Fruit fly (Drosophila melanogaster) whole organism, embryonic: Measurements from ENCODE around the gene veli.

Experiments
- Ada2b ChIP-seq: fragments of 200-800 bp; sonication (Bioruptor generic); IDR thresholded peaks from 2 replicates; pipeline ENCODE4 v1.3.6; 2022; ENCODE audit warnings: missing biosample characterization, missing genetic modification characterization
- CG10366 ChIP-seq: fragments of 200-800 bp; sonication (Bioruptor generic); IDR thresholded peaks from 2 replicates; pipeline ENCODE4 v1.3.6; 2022; ENCODE audit warnings: missing biosample characterization, missing genetic modification characterization
- CG11247 ChIP-seq: fragments of 200-800 bp; sonication (Bioruptor generic); IDR thresholded peaks from 2 replicates; pipeline ENCODE4 v1.3.6; 2022; ENCODE audit warnings: missing biosample characterization, missing genetic modification characterization
- CG11723 ChIP-seq: fragments of 200-800 bp; sonication (Bioruptor generic); optimal IDR thresholded peaks from 2 replicates; lab custom pipeline; 2017; ENCODE audit warnings: missing biosample characterization, mild to moderate bottlenecking, missing genetic modification characterization
- CG12391 ChIP-seq: fragments of 200-800 bp; sonication (Bioruptor generic); optimal IDR thresholded peaks from 3 replicates; lab custom pipeline; 2018; ENCODE audit warnings: missing biosample characterization, mild to moderate bottlenecking, missing genetic modification characterization, moderate library complexity
- CG12744 ChIP-seq: fragments of 200-800 bp; sonication (Bioruptor generic); optimal IDR thresholded peaks from 2 replicates; lab custom pipeline; 2016; ENCODE audit warnings: missing biosample characterization, missing genetic modification characterization
- CG12942 ChIP-seq: fragments of 200-800 bp; sonication (Bioruptor generic); optimal IDR thresholded peaks from 3 replicates; lab custom pipeline; 2016; ENCODE audit warnings: missing biosample characterization, missing genetic modification characterization
- CG13624 ChIP-seq: fragments of 200-800 bp; sonication (Bioruptor generic); optimal IDR thresholded peaks from 2 replicates; lab custom pipeline; 2016; ENCODE audit warnings: missing biosample characterization, missing genetic modification characterization
- CG14014 ChIP-seq: fragments of 200-800 bp; sonication (Bioruptor generic); IDR thresholded peaks from 2 replicates; pipeline ENCODE4 v1.3.6; 2022; ENCODE audit warnings: missing biosample characterization, missing genetic modification characterization
- CG14441 ChIP-seq: fragments of 200-800 bp; sonication (Bioruptor generic); IDR thresholded peaks from 2 replicates; pipeline ENCODE4 v1.3.6; 2022; ENCODE audit warnings: missing biosample characterization, missing genetic modification characterization
- CG1832 ChIP-seq: fragments of 200-800 bp; sonication (Bioruptor generic); optimal IDR thresholded peaks from 2 replicates; lab custom pipeline; 2017; ENCODE audit warnings: missing biosample characterization, mild to moderate bottlenecking, missing genetic modification characterization, inconsistent platforms
- CG2199 ChIP-seq: fragments of 200-800 bp; sonication (Bioruptor generic); IDR thresholded peaks from 3 replicates; pipeline ENCODE4 v1.3.6; 2022; ENCODE audit warnings: missing biosample characterization, missing genetic modification characterization
- CG31224 ChIP-seq: fragments of 200-800 bp; sonication (Bioruptor generic); IDR thresholded peaks from 2 replicates; pipeline ENCODE4 v1.3.6; 2022; ENCODE audit warnings: missing biosample characterization, missing genetic modification characterization
- CG33557 ChIP-seq: fragments of 200-800 bp; sonication (Bioruptor generic); optimal IDR thresholded peaks from 2 replicates; lab custom pipeline; 2019; ENCODE audit warnings: missing biosample characterization, mild to moderate bottlenecking, missing genetic modification characterization, moderate library complexity
- CG5245 ChIP-seq: fragments of 200-800 bp; sonication (Bioruptor generic); optimal IDR thresholded peaks from 3 replicates; lab custom pipeline; 2016; ENCODE audit warnings: missing biosample characterization, missing genetic modification characterization
- CG8944 ChIP-seq: fragments of 200-800 bp; sonication (Bioruptor generic); optimal IDR thresholded peaks from 3 replicates; lab custom pipeline; 2016; ENCODE audit warnings: missing biosample characterization, missing genetic modification characterization
- CG9817 ChIP-seq: fragments of 200-800 bp; sonication (Bioruptor generic); optimal IDR thresholded peaks from 2 replicates; lab custom pipeline; 2018; ENCODE audit warnings: missing biosample characterization, mild to moderate bottlenecking, missing genetic modification characterization, moderate library complexity
- CrebB ChIP-seq: fragments of 200-800 bp; sonication (Bioruptor generic); optimal IDR thresholded peaks from 3 replicates; lab custom pipeline; 2018; ENCODE audit warnings: missing biosample characterization, mild to moderate bottlenecking, missing genetic modification characterization
- D19B ChIP-seq: fragments of 200-800 bp; sonication (Bioruptor generic); optimal IDR thresholded peaks from 2 replicates; lab custom pipeline; 2017; ENCODE audit warnings: missing biosample characterization, mild to moderate bottlenecking, missing genetic modification characterization
- Dfd ChIP-seq, 2 experiments: fragments of >200 bp; optimal IDR thresholded peaks; 2 replicates each; lab custom pipeline; 2017; ENCODE audit warnings: missing biosample characterization in 2 of 2, missing genetic modification characterization in 2 of 2
- Dip2 ChIP-seq: fragments of 200-800 bp; sonication (Bioruptor generic); IDR thresholded peaks from 2 replicates; pipeline ENCODE4 v1.3.6; 2022; ENCODE audit warnings: missing biosample characterization, missing genetic modification characterization
- H2.0 ChIP-seq: fragments of 200-800 bp; sonication (Bioruptor generic); IDR thresholded peaks from 2 replicates; pipeline ENCODE4 v1.3.6; 2022; ENCODE audit warnings: missing biosample characterization, missing genetic modification characterization
- HLH3B ChIP-seq: fragments of 200-800 bp; sonication (Bioruptor generic); IDR thresholded peaks from 2 replicates; pipeline ENCODE4 v1.3.6; 2022; ENCODE audit warnings: missing biosample characterization, missing genetic modification characterization
- Jarid2 ChIP-seq: fragments of 200-800 bp; sonication (Bioruptor generic); optimal IDR thresholded peaks from 3 replicates; lab custom pipeline; 2017; ENCODE audit warnings: mild to moderate bottlenecking, missing biosample characterization, missing genetic modification reagents, missing genetic modification characterization
- Lim3 ChIP-seq: fragments of 200-800 bp; sonication (Bioruptor generic); IDR thresholded peaks from 2 replicates; pipeline ENCODE4 v1.3.6; 2022; ENCODE audit warnings: missing biosample characterization, missing genetic modification characterization
- Meics ChIP-seq: fragments of 200-800 bp; sonication (Bioruptor generic); optimal IDR thresholded peaks from 2 replicates; lab custom pipeline; 2017; ENCODE audit warnings: missing biosample characterization, mild to moderate bottlenecking, missing genetic modification characterization
- NfI ChIP-seq: fragments of 200-800 bp; sonication (Bioruptor generic); optimal IDR thresholded peaks from 3 replicates; lab custom pipeline; 2018; ENCODE audit warnings: missing biosample characterization, mild to moderate bottlenecking, missing genetic modification characterization, moderate library complexity
- Optix ChIP-seq: fragments of 200-800 bp; sonication (Bioruptor generic); IDR thresholded peaks from 3 replicates; pipeline ENCODE4 v1.3.6; 2022; ENCODE audit warnings: missing biosample characterization, missing genetic modification characterization
- PHDP ChIP-seq: fragments of 200-800 bp; sonication (Bioruptor generic); optimal IDR thresholded peaks from 3 replicates; lab custom pipeline; 2018; ENCODE audit warnings: missing biosample characterization, mild to moderate bottlenecking, missing genetic modification characterization, moderate library complexity
- Poxn ChIP-seq: fragments of 200-800 bp; sonication (Bioruptor generic); IDR thresholded peaks from 2 replicates; pipeline ENCODE4 v1.3.6; 2022; ENCODE audit warnings: missing biosample characterization, missing genetic modification characterization
- Side ChIP-seq: fragments of 200-800 bp; sonication (Bioruptor generic); optimal IDR thresholded peaks from 2 replicates; lab custom pipeline; 2016; ENCODE audit warnings: missing biosample characterization, missing genetic modification characterization
- ac ChIP-seq: fragments of 200-800 bp; sonication (Bioruptor generic); optimal IDR thresholded peaks from 3 replicates; lab custom pipeline; 2017; ENCODE audit warnings: missing biosample characterization, mild to moderate bottlenecking, missing genetic modification characterization
- ato ChIP-seq: fragments of 200-800 bp; sonication (Bioruptor generic); IDR thresholded peaks from 2 replicates; pipeline ENCODE4 v1.3.6; 2022; ENCODE audit warnings: missing biosample characterization, missing genetic modification characterization; ENCODE audit not compliant: partially characterized antibody
- bab2 ChIP-seq: fragments of 200-800 bp; sonication (Bioruptor generic); optimal IDR thresholded peaks from 2 replicates; lab custom pipeline; 2016; ENCODE audit warnings: missing biosample characterization, missing genetic modification characterization
- bsh ChIP-seq, 2 experiments: fragments of 200-800 bp; sonication (Bioruptor generic); optimal IDR thresholded peaks; 2 replicates each; lab custom pipeline; 2017 to 2018; ENCODE audit warnings: mild to moderate bottlenecking in 2 of 2, missing biosample characterization in 2 of 2, missing genetic modification characterization in 2 of 2, moderate library complexity in 1 of 2
- cad ChIP-seq: fragments of >200 bp; optimal IDR thresholded peaks from 2 replicates; lab custom pipeline; 2017; ENCODE audit warnings: missing biosample characterization, missing genetic modification characterization
- danr ChIP-seq: fragments of 200-800 bp; sonication (Bioruptor generic); IDR thresholded peaks from 2 replicates; pipeline ENCODE4 v1.3.6; 2022; ENCODE audit warnings: missing biosample characterization, missing genetic modification characterization
- gsb-n ChIP-seq: fragments of 200-800 bp; sonication (Bioruptor generic); optimal IDR thresholded peaks from 3 replicates; lab custom pipeline; 2018; ENCODE audit warnings: missing biosample characterization, mild to moderate bottlenecking, missing genetic modification characterization
- lab ChIP-seq: fragments of 200-800 bp; sonication (Bioruptor generic); optimal IDR thresholded peaks from 3 replicates; lab custom pipeline; 2017; ENCODE audit warnings: missing biosample characterization, missing genetic modification characterization, mild to moderate bottlenecking, moderate library complexity, missing genetic modification reagents
- maf-S ChIP-seq: fragments of 200-800 bp; sonication (Bioruptor generic); optimal IDR thresholded peaks from 2 replicates; lab custom pipeline; 2016; ENCODE audit warnings: missing biosample characterization, missing genetic modification characterization
- onecut ChIP-seq: fragments of 200-800 bp; sonication (Bioruptor generic); IDR thresholded peaks from 2 replicates; pipeline ENCODE4 v1.3.6; 2022; ENCODE audit warnings: missing biosample characterization, missing genetic modification characterization
- pzg ChIP-seq: fragments of 200-800 bp; sonication (Bioruptor generic); optimal IDR thresholded peaks from 3 replicates; lab custom pipeline; 2018; ENCODE audit warnings: missing biosample characterization, mild to moderate bottlenecking, missing genetic modification characterization, moderate library complexity
- row ChIP-seq: fragments of 200-800 bp; sonication (Bioruptor generic); IDR thresholded peaks from 3 replicates; pipeline ENCODE4 v1.3.6; 2022; ENCODE audit warnings: missing biosample characterization, missing genetic modification characterization
- sens ChIP-seq: fragments of 200-800 bp; sonication (Bioruptor generic); peaks from one replicate; lab custom pipeline; 2016; ENCODE audit warnings: missing biosample characterization, missing genetic modification characterization
- slou ChIP-seq: fragments of 200-800 bp; sonication (Bioruptor generic); optimal IDR thresholded peaks from 3 replicates; lab custom pipeline; 2016; ENCODE audit warnings: missing biosample characterization, missing genetic modification characterization
- tll ChIP-seq, 2 experiments: fragments of 200-800 bp in 1 of 2; fragments of >200 bp in 1 of 2; sonication (Bioruptor generic) in 1 of 2; optimal IDR thresholded peaks; 2 replicates each; lab custom pipeline; 2017 to 2019; ENCODE audit warnings: missing biosample characterization in 2 of 2, missing genetic modification characterization in 2 of 2, mild to moderate bottlenecking in 1 of 2, moderate library complexity in 1 of 2
- ttk ChIP-seq: fragments of 200-800 bp; sonication (Bioruptor generic); IDR thresholded peaks from 2 replicates; pipeline ENCODE4 v2.1.2; 2022; ENCODE audit warnings: missing biosample characterization, missing genetic modification characterization
- vnd ChIP-seq: fragments of 200-800 bp; sonication (Bioruptor generic); IDR thresholded peaks from 3 replicates; pipeline ENCODE4 v1.3.6; 2022; ENCODE audit warnings: missing biosample characterization, missing genetic modification characterization; ENCODE audit not compliant: partially characterized antibody
- zen ChIP-seq: fragments of 200-800 bp; sonication (Bioruptor generic); optimal IDR thresholded peaks from 3 replicates; lab custom pipeline; 2018; ENCODE audit warnings: missing biosample characterization, mild to moderate bottlenecking, missing genetic modification characterization, moderate library complexity
- zf30C ChIP-seq: fragments of 200-800 bp; sonication (Bioruptor generic); optimal IDR thresholded peaks from 3 replicates; lab custom pipeline; 2018; ENCODE audit warnings: missing biosample characterization, mild to moderate bottlenecking, missing genetic modification characterization

Gene veli

DNA sequence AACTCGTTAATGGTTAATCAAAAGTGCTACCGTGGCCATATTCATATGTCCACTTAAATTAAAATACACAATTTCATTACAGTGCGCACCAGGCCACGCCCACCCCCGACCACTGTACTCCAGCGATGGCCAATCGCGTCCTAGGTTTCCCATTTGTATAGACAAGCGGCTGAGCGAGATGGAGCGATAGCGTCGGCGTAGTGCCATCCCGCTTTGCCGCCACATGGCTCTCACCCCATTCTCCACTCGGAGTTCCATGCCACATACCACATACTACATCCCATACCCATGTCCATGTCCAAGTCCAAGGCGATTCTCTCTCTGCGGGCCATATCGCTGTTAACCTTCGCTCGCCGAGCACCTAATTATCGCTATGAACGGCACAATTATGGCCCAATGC, 15.1 kb upstream of the veli start (continued):
- TF ChIP-seq row (GFP tag; lab: Robert Waterston, UW) (peak; percentile 20; the same call in 1 of the 3 replicates), H2.0 (no peak), Side (GFP tag; lab: Kevin White, UChicago) (no peak), pzg (no peak), CG1832 (GFP tag; lab: Kevin White, UChicago) (peak; percentile 94), lab (GFP tag; lab: Kevin White, UChicago) (no peak), CG13624 (GFP tag; lab: Kevin White, UChicago) (no peak), Lim3 (GFP tag; lab: Robert Waterston, UW) (no peak), zf30C (peak; percentile 41), gsb-n (no peak), Optix (GFP tag; lab: Robert Waterston, UW) (no peak), CrebB (tag; lab: Kevin White, UChicago) (no peak), Dip2 (GFP tag; lab: Robert Waterston, UW) (no peak), danr (GFP tag; lab: Robert Waterston, UW) (no peak), CG8944 (no peak), NfI (GFP tag; lab: Kevin White, UChicago) (no peak)

DNA sequence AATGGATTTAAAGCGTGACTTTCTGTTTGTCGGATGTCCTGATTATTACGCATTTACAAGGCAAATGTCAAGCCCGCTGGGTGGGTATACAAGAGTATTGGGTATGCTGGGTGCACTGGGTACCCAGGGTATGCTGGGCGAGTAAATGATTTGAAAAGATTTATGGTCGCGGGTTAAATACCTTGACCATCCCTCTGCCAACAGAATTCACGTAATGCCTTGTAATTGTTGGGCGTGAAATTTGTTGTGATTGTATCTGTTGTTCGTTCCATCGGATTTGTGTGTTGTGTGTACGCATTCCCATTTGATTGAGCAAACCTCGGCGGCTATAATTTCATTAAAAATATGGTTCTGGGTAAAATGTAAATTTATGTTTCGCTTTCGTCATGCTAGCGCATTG, 13.3 kb upstream of the veli start:
- no peak for TF ChIP-seq Dfd (GFP tag; optimal IDR thresholded peaks at IDR 0.05; lab: Kevin White, UChicago)
- no peak for TF ChIP-seq Dip2 (GFP tag; lab: Robert Waterston, UW)
- no peak for TF ChIP-seq CG31224 (GFP tag; lab: Robert Waterston, UW)
- TF ChIP-seq ttk (GFP tag; lab: Robert Waterston, UW), result no peak
- TF ChIP-seq maf-S (GFP tag; lab: Kevin White, UChicago), result no peak
- no peak for TF ChIP-seq CG33557 (GFP tag; lab: Kevin White, UChicago)
- TF ChIP-seq CG9817 (tag; lab: Kevin White, UChicago), result no peak
- no peak for TF ChIP-seq bsh (GFP tag; optimal IDR thresholded peaks at IDR 0.05; lab: Kevin White, UChicago)
- TF ChIP-seq ac (GFP tag; lab: Kevin White, UChicago), result no peak
- no peak for TF ChIP-seq CG14441 (GFP tag; lab: Robert Waterston, UW)
- no peak for TF ChIP-seq CG11723 (GFP tag; lab: Kevin White, UChicago)
- no peak for TF ChIP-seq Ada2b (GFP tag; lab: Robert Waterston, UW)
- no peak for TF ChIP-seq Meics
- peak; percentile 94 for TF ChIP-seq gsb-n
- TF ChIP-seq onecut (GFP tag; lab: Robert Waterston, UW), result no peak
- no peak for TF ChIP-seq CG10366 (GFP tag; lab: Robert Waterston, UW)
- TF ChIP-seq D19B (GFP tag; lab: Kevin White, UChicago), result peak; percentile 3
- TF ChIP-seq vnd (GFP tag; lab: Robert Waterston, UW), result no peak
- TF ChIP-seq bab2 (GFP tag; lab: Kevin White, UChicago), result no peak
- TF ChIP-seq CG12744 (GFP tag; lab: Kevin White, UChicago), result no peak
- TF ChIP-seq cad (GFP tag; lab: Kevin White, UChicago), result peak; percentile 43
- TF ChIP-seq sens (GFP tag; lab: Kevin White, UChicago), result peak; percentile 44
- TF ChIP-seq ato (GFP tag; lab: Robert Waterston, UW), result no peak

DNA sequence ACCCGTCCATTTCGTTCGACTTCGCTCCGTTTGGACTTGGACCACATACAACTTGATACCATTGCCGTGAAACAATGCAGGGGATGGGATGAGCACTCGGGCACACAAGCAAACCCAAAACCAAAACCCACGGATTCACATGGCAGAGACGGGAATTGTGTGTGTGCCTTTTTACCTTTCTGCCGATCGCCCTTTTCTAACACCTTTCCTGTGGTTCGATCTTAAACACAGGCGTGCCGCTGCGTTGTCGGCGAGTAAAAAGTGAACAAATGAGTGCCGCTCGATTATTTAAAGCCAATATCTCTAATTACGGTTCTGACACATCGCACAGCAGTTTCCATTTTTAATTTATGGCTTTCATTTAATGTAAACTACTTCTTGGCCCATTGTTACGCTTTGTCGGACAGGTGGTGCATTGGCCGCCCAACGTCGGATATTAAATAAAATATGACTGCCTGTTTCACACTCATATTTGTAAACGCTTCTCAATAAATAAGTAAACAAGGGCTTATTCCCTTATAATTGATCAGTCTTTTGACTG, 12.0 kb upstream of the veli start:
- peak; percentile 85; the same call in 2 of the 3 replicates for TF ChIP-seq CG2199 (GFP tag; lab: Robert Waterston, UW)
- no peak for TF ChIP-seq CG12942 (GFP tag; lab: Kevin White, UChicago)
- TF ChIP-seq CG14014 (GFP tag; lab: Robert Waterston, UW), result no peak
- no peak for TF ChIP-seq CG12391
- TF ChIP-seq Jarid2, result no peak
- no peak for TF ChIP-seq CG11247 (GFP tag; lab: Robert Waterston, UW)
- TF ChIP-seq CG13624 (GFP tag; lab: Kevin White, UChicago), result no peak
- no peak for TF ChIP-seq Poxn (GFP tag; lab: Robert Waterston, UW)
- TF ChIP-seq slou (GFP tag; lab: Kevin White, UChicago), result no peak
- TF ChIP-seq tll (GFP tag; optimal IDR thresholded peaks at IDR 0.05; lab: Kevin White, UChicago), result peak in 1 of 2 experiments; percentile 89
- no peak for TF ChIP-seq HLH3B (GFP tag; lab: Robert Waterston, UW)
- TF ChIP-seq CG5245 (GFP tag; lab: Kevin White, UChicago), result peak; percentile 25
- TF ChIP-seq zen (tag; lab: Kevin White, UChicago), result peak; percentile 87
- no peak for TF ChIP-seq PHDP (tag; lab: Kevin White, UChicago)
